Worm (Caenorhabditis elegans) whole organism, L4 larva: ENCODE measurements around the gene C45B2.1.

ENCODE experiments used
- F10B5.3 ChIP-seq: sonication (generic microtip); optimal IDR thresholded peaks from 2 replicates; lab custom pipeline; 2016; ENCODE audit warnings: mild to moderate bottlenecking, missing genetic modification characterization, missing compliant biosample characterization
- F26F4.8 ChIP-seq: fragments of 200-800 bp; sonication (Bioruptor generic); conservative IDR thresholded peaks from 2 replicates; pipeline ENCODE4 v1.3.6; 2022; ENCODE audit warnings: missing genetic modification characterization, missing compliant biosample characterization
- F37D6.2 ChIP-seq: sonication (generic microtip); optimal IDR thresholded peaks from 2 replicates; lab custom pipeline; 2016; ENCODE audit warnings: mild to moderate bottlenecking, missing genetic modification characterization, missing compliant biosample characterization
- F44E2.7 ChIP-seq: fragments of 200-800 bp; sonication (Bioruptor generic); IDR thresholded peaks from 2 replicates; pipeline ENCODE4 v2.1.2; 2022; ENCODE audit warnings: missing genetic modification characterization, missing compliant biosample characterization
- R02D3.7 ChIP-seq: fragments of 150-350 bp; sonication (generic microtip); optimal IDR thresholded peaks from 3 replicates; lab custom pipeline; 2014; ENCODE audit warnings: missing biosample characterization, missing genetic modification characterization
- T20F7.1 ChIP-seq: fragments of 200-800 bp; sonication (Bioruptor generic); optimal IDR thresholded peaks from 2 replicates; lab custom pipeline; 2018; ENCODE audit warnings: mild to moderate bottlenecking, missing genetic modification characterization, missing compliant biosample characterization
- T26A8.4 ChIP-seq: fragments of 200-800 bp; sonication (Bioruptor generic); IDR thresholded peaks from 2 replicates; pipeline ENCODE4 v1.3.6; 2022; ENCODE audit warnings: missing genetic modification characterization, missing compliant biosample characterization
- Y105C5A.15 ChIP-seq: fragments of 200-800 bp; sonication (Bioruptor generic); IDR thresholded peaks from 2 replicates; pipeline ENCODE4 v1.3.6; 2022; ENCODE audit warnings: missing genetic modification characterization, missing compliant biosample characterization
- ZK337.2 ChIP-seq: fragments of 200-800 bp; sonication (Bioruptor generic); IDR thresholded peaks from 2 replicates; pipeline ENCODE4 v1.3.6; 2022; ENCODE audit warnings: missing genetic modification reagents, missing genetic modification characterization, missing compliant biosample characterization
- aha-1 ChIP-seq: fragments of 150-350 bp; peaks from one replicate; lab custom pipeline; 2014; ENCODE audit warnings: missing biosample characterization, missing genetic modification characterization
- arid-1 ChIP-seq: fragments of 200-800 bp; sonication (Bioruptor generic); conservative IDR thresholded peaks from 2 replicates; pipeline ENCODE4 v1.3.6; 2022; ENCODE audit warnings: missing genetic modification reagents, missing genetic modification characterization, missing compliant biosample characterization
- ceh-28 ChIP-seq: fragments of 150-350 bp; optimal IDR thresholded peaks from 2 replicates; lab custom pipeline; 2014; ENCODE audit warnings: missing biosample characterization, missing genetic modification reagents, missing genetic modification characterization
- cey-2 ChIP-seq: sonication (generic microtip); optimal IDR thresholded peaks from 3 replicates; lab custom pipeline; 2017; ENCODE audit warnings: missing genetic modification characterization, mild to moderate bottlenecking, missing compliant biosample characterization, antibody characterized with exemption, borderline replicate concordance; ENCODE audit not compliant: insufficient read depth
- daf-12 ChIP-seq: fragments of 150-350 bp; optimal IDR thresholded peaks from 2 replicates; lab custom pipeline; 2014; ENCODE audit warnings: missing biosample characterization, missing genetic modification reagents, missing genetic modification characterization
- daf-16 ChIP-seq, 3 experiments: sonication (generic microtip); optimal IDR thresholded peaks; 2 replicates each; lab custom pipeline; 2016 to 2017; ENCODE audit warnings: missing genetic modification characterization in 3 of 3, missing genetic modification reagents in 3 of 3, mild to moderate bottlenecking in 2 of 3, missing compliant biosample characterization in 2 of 3, missing biosample characterization in 1 of 3, moderate library complexity in 1 of 3
- dmd-8 ChIP-seq: fragments of 200-800 bp; sonication (Bioruptor generic); IDR thresholded peaks from 2 replicates; pipeline ENCODE4 v1.3.6; 2022; ENCODE audit warnings: missing genetic modification characterization, missing compliant biosample characterization
- dve-1 ChIP-seq: sonication (generic microtip); optimal IDR thresholded peaks from 2 replicates; lab custom pipeline; 2017; ENCODE audit warnings: antibody characterized with exemption, mild to moderate bottlenecking, missing genetic modification characterization, missing compliant biosample characterization; ENCODE audit not compliant: insufficient read depth
- egl-43 ChIP-seq: fragments of 200-800 bp; sonication (Bioruptor generic); IDR thresholded peaks from 2 replicates; pipeline ENCODE4 v1.3.6; 2022; ENCODE audit warnings: missing genetic modification reagents, missing genetic modification characterization, missing compliant biosample characterization
- gei-8 ChIP-seq: fragments of 200-800 bp; sonication (Bioruptor generic); optimal IDR thresholded peaks from 2 replicates; lab custom pipeline; 2018; ENCODE audit warnings: mild to moderate bottlenecking, missing genetic modification characterization, missing compliant biosample characterization
- hlh-11 ChIP-seq: fragments of 200-800 bp; sonication (Bioruptor generic); optimal IDR thresholded peaks from 2 replicates; lab custom pipeline; 2018; ENCODE audit warnings: mild to moderate bottlenecking, missing genetic modification characterization, missing compliant biosample characterization
- hmg-1.1 ChIP-seq: fragments of 200-800 bp; sonication (Bioruptor generic); IDR thresholded peaks from 2 replicates; pipeline ENCODE4 v1.3.6; 2022; ENCODE audit warnings: missing genetic modification reagents, missing genetic modification characterization, missing compliant biosample characterization
- lim-7 ChIP-seq: fragments of 200-800 bp; sonication (Bioruptor generic); IDR thresholded peaks from 2 replicates; pipeline ENCODE4 v1.3.6; 2022; ENCODE audit warnings: missing genetic modification characterization, missing compliant biosample characterization
- lin-15B ChIP-seq: fragments of 150-350 bp; sonication (generic microtip); optimal IDR thresholded peaks from 3 replicates; lab custom pipeline; 2014; ENCODE audit warnings: missing biosample characterization, missing genetic modification characterization
- lin-29 ChIP-seq: fragments of 200-800 bp; sonication (Bioruptor generic); IDR thresholded peaks from 2 replicates; pipeline ENCODE4 v1.3.6; 2022; ENCODE audit warnings: missing genetic modification reagents, missing genetic modification characterization, missing compliant biosample characterization
- lin-39 ChIP-seq: fragments of 150-350 bp; optimal IDR thresholded peaks from 2 replicates; lab custom pipeline; 2014; ENCODE audit warnings: missing biosample characterization, missing genetic modification reagents, missing genetic modification characterization
- lsy-2 ChIP-seq, 2 experiments: fragments of 150-350 bp in 1 of 2; sonication (generic microtip) in 1 of 2; optimal IDR thresholded peaks; 2 replicates each; lab custom pipeline; 2014 to 2017; ENCODE audit warnings: missing biosample characterization in 2 of 2, missing genetic modification characterization in 2 of 2
- madf-9 ChIP-seq: fragments of 200-800 bp; sonication (Bioruptor generic); conservative IDR thresholded peaks from 2 replicates; pipeline ENCODE4 v1.3.6; 2022; ENCODE audit warnings: missing genetic modification reagents, missing genetic modification characterization, missing compliant biosample characterization
- mdl-1 ChIP-seq, 2 experiments: fragments of 150-350 bp in 1 of 2; sonication (generic microtip) in 1 of 2; optimal IDR thresholded peaks; 2 replicates each; lab custom pipeline; 2014 to 2017; ENCODE audit warnings: missing biosample characterization in 2 of 2, missing genetic modification characterization in 2 of 2
- mdt-29 ChIP-seq: fragments of 200-800 bp; sonication (Bioruptor generic); IDR thresholded peaks from 2 replicates; pipeline ENCODE4 v1.3.6; 2022; ENCODE audit warnings: missing genetic modification reagents, missing genetic modification characterization, missing compliant biosample characterization
- mep-1 ChIP-seq: fragments of 150-350 bp; sonication (generic microtip); optimal IDR thresholded peaks from 3 replicates; lab custom pipeline; 2014; ENCODE audit warnings: missing biosample characterization, missing genetic modification characterization
- mxl-2 ChIP-seq: fragments of 200-800 bp; sonication (Bioruptor generic); conservative IDR thresholded peaks from 2 replicates; pipeline ENCODE4 v1.3.6; 2022; ENCODE audit warnings: missing genetic modification reagents, missing genetic modification characterization, missing compliant biosample characterization
- nhr-41 ChIP-seq: fragments of 200-800 bp; sonication (Bioruptor generic); IDR thresholded peaks from 2 replicates; pipeline ENCODE4 v1.3.6; 2022; ENCODE audit warnings: missing genetic modification reagents, missing genetic modification characterization, missing compliant biosample characterization
- nhr-6 ChIP-seq: fragments of 150-350 bp; optimal IDR thresholded peaks from 2 replicates; lab custom pipeline; 2014; ENCODE audit warnings: missing biosample characterization, missing genetic modification characterization
- nhr-77 ChIP-seq: fragments of 150-350 bp; optimal IDR thresholded peaks from 2 replicates; lab custom pipeline; 2014; ENCODE audit warnings: missing biosample characterization, missing genetic modification characterization
- pha-4 ChIP-seq, 2 experiments: fragments of 150-350 bp in 1 of 2; fragments of 200-800 bp in 1 of 2; sonication (Bioruptor generic) in 1 of 2; IDR thresholded peaks in 1 of 2; optimal IDR thresholded peaks in 1 of 2; 2 replicates each; pipeline versions ENCODE4 v1.3.6 to Lab custom; 2014 to 2022; ENCODE audit warnings: missing genetic modification characterization in 2 of 2, missing genetic modification reagents in 2 of 2, missing biosample characterization in 1 of 2, missing compliant biosample characterization in 1 of 2
- pqm-1 ChIP-seq: sonication (generic microtip); optimal IDR thresholded peaks from 2 replicates; lab custom pipeline; 2017; ENCODE audit warnings: missing biosample characterization, missing genetic modification characterization
- rbr-2 ChIP-seq: sonication (generic microtip); optimal IDR thresholded peaks from 2 replicates; lab custom pipeline; 2016; ENCODE audit warnings: missing genotype, missing genetic modification characterization, missing compliant biosample characterization
- saeg-2 ChIP-seq: fragments of 200-800 bp; sonication (Bioruptor generic); IDR thresholded peaks from 2 replicates; pipeline ENCODE4 v1.3.6; 2022; ENCODE audit warnings: missing genetic modification reagents, missing genetic modification characterization, missing compliant biosample characterization
- set-16 ChIP-seq: fragments of 200-800 bp; sonication (Bioruptor generic); IDR thresholded peaks from 2 replicates; pipeline ENCODE4 v1.3.6; 2022; ENCODE audit warnings: missing genetic modification reagents, missing genetic modification characterization, missing compliant biosample characterization
- spr-3 ChIP-seq: fragments of 200-800 bp; sonication (Bioruptor generic); optimal IDR thresholded peaks from 2 replicates; lab custom pipeline; 2018; ENCODE audit warnings: mild to moderate bottlenecking, missing genetic modification characterization, missing compliant biosample characterization
- unc-130 ChIP-seq: sonication (generic microtip); optimal IDR thresholded peaks from 2 replicates; lab custom pipeline; 2016; ENCODE audit warnings: missing genetic modification reagents, missing genetic modification characterization, missing compliant biosample characterization
- unc-39 ChIP-seq: sonication (generic microtip); optimal IDR thresholded peaks from 2 replicates; lab custom pipeline; 2017; ENCODE audit warnings: missing biosample characterization, missing genetic modification characterization
- unc-62 ChIP-seq, 3 experiments: fragments of 150-350 bp in 1 of 3; sonication (generic microtip); optimal IDR thresholded peaks in 2 of 3; peaks in 1 of 3; 1 replicate in 1 of 3; 2 replicates in 2 of 3; lab custom pipeline; 2014 to 2017; ENCODE audit warnings: missing biosample characterization in 3 of 3, missing genetic modification characterization in 3 of 3, missing genetic modification reagents in 3 of 3, missing genotype in 1 of 3
- zfp-2 ChIP-seq: sonication (generic microtip); optimal IDR thresholded peaks from 2 replicates; lab custom pipeline; 2016; ENCODE audit warnings: mild to moderate bottlenecking, missing genetic modification characterization, missing compliant biosample characterization
- zfp-3 ChIP-seq: fragments of 200-800 bp; sonication (Bioruptor generic); conservative IDR thresholded peaks from 2 replicates; pipeline ENCODE4 v1.3.6; 2022; ENCODE audit warnings: missing genetic modification reagents, missing genetic modification characterization, missing compliant biosample characterization
- zip-11 ChIP-seq: fragments of 200-800 bp; sonication (Bioruptor generic); IDR thresholded peaks from 2 replicates; pipeline ENCODE4 v1.3.6; 2022; ENCODE audit warnings: missing genetic modification characterization, missing compliant biosample characterization
- ztf-11 ChIP-seq: fragments of 150-350 bp; optimal IDR thresholded peaks from 2 replicates; lab custom pipeline; 2014; ENCODE audit warnings: missing biosample characterization, missing genetic modification characterization

C45B2.1 gene

ce11 chrX:6129277-6129676 is 43.4 kb downstream of the C45B2.1 start (continued):
- TF ChIP-seq madf-9 (GFP tag; lab: Robert Waterston, UW) (no peak), cey-2 (no peak), ztf-11 (tag; lab: Kevin White, UChicago) (no peak), ceh-28 (tag; lab: Kevin White, UChicago) (no peak), arid-1 (GFP tag; lab: Robert Waterston, UW) (no peak), F10B5.3 (tag; lab: Kevin White, UChicago) (no peak), ZK337.2 (GFP tag; lab: Robert Waterston, UW) (no peak), mdt-29 (GFP tag; lab: Robert Waterston, UW) (no peak), dve-1 (tag; lab: Kevin White, UChicago) (peak; percentile 81), T26A8.4 (GFP tag; lab: Robert Waterston, UW) (no peak; the same call in 1 of the 2 replicates), zip-11 (GFP tag; lab: Robert Waterston, UW) (no peak), T20F7.1 (GFP tag; lab: Kevin White, UChicago) (no peak), spr-3 (no peak), pqm-1 (tag; lab: Kevin White, UChicago) (peak; percentile 81), hmg-1.1 (GFP tag; lab: Robert Waterston, UW) (no peak), gei-8 (GFP tag; lab: Kevin White, UChicago) (no peak), daf-16 (GFP tag; optimal IDR thresholded peaks at IDR 0.05; lab: Kevin White, UChicago) (no peak), daf-16 (tag; optimal IDR thresholded peaks at IDR 0.05; lab: Kevin White, UChicago) (peak; percentile 77), zfp-3 (GFP tag; lab: Robert Waterston, UW) (no peak), pha-4 (GFP tag; IDR thresholded peaks at IDR 0.05; lab: Robert Waterston, UW) (no peak), pha-4 (tag; optimal IDR thresholded peaks at IDR 0.05; lab: Kevin White, UChicago) (no peak), rbr-2 (tag; lab: Kevin White, UChicago) (no peak), mxl-2 (GFP tag; lab: Robert Waterston, UW) (no peak), mep-1 (tag; lab: Kevin White, UChicago) (peak; percentile 22), unc-39 (tag; lab: Kevin White, UChicago) (no peak), nhr-6 (tag; lab: Kevin White, UChicago) (peak; percentile 5)

DNA sequence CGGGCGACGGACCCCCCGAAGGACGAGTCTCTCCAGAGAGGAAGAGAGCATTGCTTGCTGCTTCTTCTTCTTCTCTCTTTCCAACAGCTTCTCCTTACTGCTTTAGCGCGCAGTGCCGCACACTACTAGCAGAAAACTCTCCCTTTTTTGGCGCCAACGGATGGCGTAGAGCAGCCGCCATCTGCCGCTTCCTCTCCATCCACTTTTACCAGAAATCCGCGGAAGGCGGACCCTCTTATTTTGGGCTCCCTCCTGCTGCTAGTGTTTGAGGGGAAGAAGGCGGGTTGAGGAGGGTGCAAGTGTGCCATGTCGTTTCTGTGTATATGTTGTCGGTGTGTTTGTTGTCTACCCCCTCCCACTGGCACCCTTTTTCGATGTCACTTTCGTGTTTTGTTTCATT is 48.5 kb downstream of the C45B2.1 start:
- TF ChIP-seq rbr-2 (tag; lab: Kevin White, UChicago) (peak; percentile 56), hlh-11 (peak; percentile 15), lim-7 (GFP tag; lab: Robert Waterston, UW) (no peak), set-16 (GFP tag; lab: Robert Waterston, UW) (peak; percentile 83), lin-39 (tag; lab: Kevin White, UChicago) (no peak), zfp-2 (tag; lab: Kevin White, UChicago) (no peak), ztf-11 (tag; lab: Kevin White, UChicago) (no peak), F37D6.2 (no peak), dmd-8 (no peak), unc-130 (no peak), lin-29 (no peak), unc-62 (GFP tag; optimal IDR thresholded peaks at IDR 0.05 in 1 of 2; lab: Kevin White, UChicago) (peak in 1 of 2 experiments; percentile 49), unc-62 (tag; optimal IDR thresholded peaks at IDR 0.05; lab: Kevin White, UChicago) (no peak), mep-1 (tag; lab: Kevin White, UChicago) (peak; percentile 16), gei-8 (GFP tag; lab: Kevin White, UChicago) (no peak), nhr-6 (tag; lab: Kevin White, UChicago) (no peak), pha-4 (GFP tag; IDR thresholded peaks at IDR 0.05; lab: Robert Waterston, UW) (peak; percentile 15; the same call in 1 of the 2 replicates), pha-4 (tag; optimal IDR thresholded peaks at IDR 0.05; lab: Kevin White, UChicago) (no peak), cey-2 (no peak), daf-12 (no peak), aha-1 (tag; lab: Kevin White, UChicago) (no peak), arid-1 (GFP tag; lab: Robert Waterston, UW) (no peak), saeg-2 (GFP tag; lab: Robert Waterston, UW) (no peak), Y105C5A.15 (GFP tag; lab: Robert Waterston, UW) (no peak), F44E2.7 (no peak), lin-15B (tag; lab: Kevin White, UChicago) (no peak), F26F4.8 (GFP tag; lab: Robert Waterston, UW) (no peak), egl-43 (GFP tag; lab: Robert Waterston, UW) (no peak), mdl-1 (tag; optimal IDR thresholded peaks at IDR 0.05; lab: Kevin White, UChicago) (no peak), hmg-1.1 (GFP tag; lab: Robert Waterston, UW) (peak; percentile 31; the same call in 1 of the 2 replicates), nhr-77 (tag; lab: Kevin White, UChicago) (no peak), lsy-2 (tag; optimal IDR thresholded peaks at IDR 0.05; lab: Kevin White, UChicago) (no peak), R02D3.7 (tag; lab: Kevin White, UChicago) (no peak), nhr-41 (GFP tag; lab: Robert Waterston, UW) (no peak)
